Worm (Caenorhabditis elegans): ENCODE measurements around the gene vit-5.
A peak's percentile ranks its signal among the peaks of the same experiment; 100 is the strongest.

vit-5 gene

ce11 chrX:3429122-3429521 is 25.9 kb downstream of the vit-5 start:
- TF ChIP-seq fkh-10 (GFP tag; optimal IDR thresholded peaks at IDR 0.05) (peak; percentile 35), egl-27 (tag; optimal IDR thresholded peaks at IDR 0.05) (no peak)

- TF ChIP-seq pha-4 (tag; optimal IDR thresholded peaks at IDR 0.05) (no peak), nhr-28 (tag; optimal IDR thresholded peaks at IDR 0.05) (no peak), elt-3 (tag; optimal IDR thresholded peaks at IDR 0.05) (no peak), R02D3.7 (tag; optimal IDR thresholded peaks at IDR 0.05) (no peak), nhr-12 (tag; optimal IDR thresholded peaks at IDR 0.05) (no peak), hmg-11 (tag; optimal IDR thresholded peaks at IDR 0.05) (no peak), egl-5 (tag; optimal IDR thresholded peaks at IDR 0.05) (no peak), lin-15B (tag; optimal IDR thresholded peaks at IDR 0.05) (no peak), nhr-67 (tag; optimal IDR thresholded peaks at IDR 0.05) (no peak), zag-1 (tag; optimal IDR thresholded peaks at IDR 0.05) (no peak), nhr-77 (tag; optimal IDR thresholded peaks at IDR 0.05) (no peak), fos-1 (tag; optimal IDR thresholded peaks at IDR 0.05) (no peak), nhr-23 (tag; optimal IDR thresholded peaks at IDR 0.05) (no peak)
Observed at ce11 chrX:3430020-3430419, 26.7 kb downstream of the vit-5 start, which contains the start of gene ZK813.4. Gene ZK813.4 (minus strand): TSS chrX:3430120.

ce11 chrX:3439823-3440222 is 36.6 kb downstream of the vit-5 start:
- TF ChIP-seq lsy-12 (tag; optimal IDR thresholded peaks at IDR 0.05) (no peak), zag-1 (tag; optimal IDR thresholded peaks at IDR 0.05) (no peak), ceh-9 (tag; optimal IDR thresholded peaks at IDR 0.05) (no peak), nhr-237 (tag; optimal IDR thresholded peaks at IDR 0.05) (no peak), ZK546.5 (tag; optimal IDR thresholded peaks at IDR 0.05) (no peak), nfya-1 (tag; optimal IDR thresholded peaks at IDR 0.05; ENCODE audit: insufficient read depth) (no peak), sea-2 (GFP tag; optimal IDR thresholded peaks at IDR 0.05) (no peak), mml-1 (tag; optimal IDR thresholded peaks at IDR 0.05) (no peak), nhr-28 (tag; optimal IDR thresholded peaks at IDR 0.05) (no peak), egl-27 (tag; optimal IDR thresholded peaks at IDR 0.05) (no peak), skn-1 (tag; optimal IDR thresholded peaks at IDR 0.05) (no peak), unc-39 (tag; optimal IDR thresholded peaks at IDR 0.05) (no peak), jun-1 (tag; optimal IDR thresholded peaks at IDR 0.05) (no peak), nhr-23 (tag; optimal IDR thresholded peaks at IDR 0.05) (no peak), nhr-11 (tag; optimal IDR thresholded peaks at IDR 0.05) (no peak), fkh-2 (tag; optimal IDR thresholded peaks at IDR 0.05) (no peak), ceh-28 (tag; optimal IDR thresholded peaks at IDR 0.05) (no peak), nhr-77 (tag; optimal IDR thresholded peaks at IDR 0.05) (no peak), ztf-4 (tag; optimal IDR thresholded peaks at IDR 0.05) (no peak)

- TF ChIP-seq ztf-4 (tag; optimal IDR thresholded peaks at IDR 0.05) (no peak), lin-39 (tag; optimal IDR thresholded peaks at IDR 0.05) (peak; percentile 59)
Observed at ce11 chrX:3440308-3440707, 37.0 kb downstream of the vit-5 start.

- TF ChIP-seq ceh-28 (tag; optimal IDR thresholded peaks at IDR 0.05) (no peak), lin-39 (tag; optimal IDR thresholded peaks at IDR 0.05) (no peak), fkh-10 (GFP tag; optimal IDR thresholded peaks at IDR 0.05) (no peak), ztf-11 (tag; optimal IDR thresholded peaks at IDR 0.05) (no peak), ZK546.5 (tag; optimal IDR thresholded peaks at IDR 0.05) (no peak), unc-39 (tag; optimal IDR thresholded peaks at IDR 0.05) (no peak), R02D3.7 (tag; optimal IDR thresholded peaks at IDR 0.05) (no peak), nhr-28 (tag; optimal IDR thresholded peaks at IDR 0.05) (no peak), nhr-23 (tag; optimal IDR thresholded peaks at IDR 0.05) (no peak), jun-1 (tag; optimal IDR thresholded peaks at IDR 0.05) (no peak), pha-4 (tag; optimal IDR thresholded peaks at IDR 0.05) (no peak), ceh-82 (tag; optimal IDR thresholded peaks at IDR 0.05) (no peak), mml-1 (tag; optimal IDR thresholded peaks at IDR 0.05) (no peak), nhr-67 (tag; optimal IDR thresholded peaks at IDR 0.05) (no peak), snpc-4 (tag; optimal IDR thresholded peaks at IDR 0.05) (no peak), pqm-1 (tag; optimal IDR thresholded peaks at IDR 0.05) (no peak), hmg-11 (tag; optimal IDR thresholded peaks at IDR 0.05) (no peak), elt-2 (tag; optimal IDR thresholded peaks at IDR 0.05) (no peak)
Observed at ce11 chrX:3441539-3441938, 38.3 kb downstream of the vit-5 start, which contains the start of gene ZK813.3. Gene ZK813.3 (plus strand): TSS chrX:3441839.

Measured in whole organism, L3 larva.